Worm (Caenorhabditis elegans) whole organism, late embryonic: ENCODE measurements around the gene C29F3.3.

ENCODE experiments used
- F13H6.1 ChIP-seq: sonication (generic microtip); optimal IDR thresholded peaks from 2 replicates; lab custom pipeline; 2016; ENCODE audit warnings: missing genetic modification characterization, missing compliant biosample characterization
- K09A11.1 ChIP-seq: sonication (generic microtip); optimal IDR thresholded peaks from 2 replicates; lab custom pipeline; 2017; ENCODE audit warnings: antibody characterized with exemption, mild to moderate bottlenecking, missing genetic modification characterization, missing compliant biosample characterization; ENCODE audit not compliant: insufficient read depth
- T23F11.4 ChIP-seq: fragments of 200-800 bp; sonication (Bioruptor generic); optimal IDR thresholded peaks from 2 replicates; lab custom pipeline; 2018; ENCODE audit warnings: mild to moderate bottlenecking, missing genetic modification characterization, missing compliant biosample characterization
- Y22D7AL.16 ChIP-seq: sonication (generic microtip); optimal IDR thresholded peaks from 2 replicates; lab custom pipeline; 2016; ENCODE audit warnings: missing genetic modification characterization, missing compliant biosample characterization
- ama-1 ChIP-seq: fragments of 150-350 bp; optimal IDR thresholded peaks from 2 replicates; lab custom pipeline; 2014
- ceh-18 ChIP-seq: sonication (generic microtip); optimal IDR thresholded peaks from 2 replicates; lab custom pipeline; 2016; ENCODE audit warnings: missing genetic modification characterization, missing compliant biosample characterization
- ceh-22 ChIP-seq: sonication (generic microtip); optimal IDR thresholded peaks from 2 replicates; lab custom pipeline; 2017; ENCODE audit warnings: missing biosample characterization, missing genetic modification characterization
- ceh-30 ChIP-seq: fragments of 150-350 bp; optimal IDR thresholded peaks from 2 replicates; lab custom pipeline; 2014; ENCODE audit warnings: missing biosample characterization, missing genetic modification characterization
- ceh-45 ChIP-seq: fragments of 200-800 bp; sonication (Bioruptor generic); IDR thresholded peaks from 2 replicates; pipeline ENCODE4 v1.3.6; 2022; ENCODE audit warnings: missing genetic modification reagents, missing genetic modification characterization, missing compliant biosample characterization
- ceh-48 ChIP-seq: sonication (generic microtip); optimal IDR thresholded peaks from 2 replicates; lab custom pipeline; 2016; ENCODE audit warnings: missing genetic modification characterization, inconsistent platforms, missing compliant biosample characterization
- ceh-6 ChIP-seq: fragments of 200-800 bp; sonication (Bioruptor generic); optimal IDR thresholded peaks from 2 replicates; lab custom pipeline; 2018; ENCODE audit warnings: mild to moderate bottlenecking, missing genetic modification characterization, missing compliant biosample characterization
- che-1 ChIP-seq: sonication (generic microtip); optimal IDR thresholded peaks from 2 replicates; lab custom pipeline; 2016; ENCODE audit warnings: mild to moderate bottlenecking, missing genetic modification characterization, missing compliant biosample characterization
- elt-2 ChIP-seq: sonication (generic microtip); optimal IDR thresholded peaks from 2 replicates; lab custom pipeline; 2016; ENCODE audit warnings: missing genetic modification reagents, missing genetic modification characterization, missing compliant biosample characterization
- eyg-1 ChIP-seq: sonication (generic microtip); optimal IDR thresholded peaks from 2 replicates; lab custom pipeline; 2016; ENCODE audit warnings: missing genotype, missing genetic modification characterization, missing compliant biosample characterization
- fkh-6 ChIP-seq: sonication (generic microtip); optimal IDR thresholded peaks from 2 replicates; lab custom pipeline; 2016; ENCODE audit warnings: missing genetic modification characterization, missing compliant biosample characterization
- gmeb-2 ChIP-seq: sonication (generic microtip); optimal IDR thresholded peaks from 2 replicates; lab custom pipeline; 2016; ENCODE audit warnings: missing genetic modification characterization, inconsistent platforms, missing compliant biosample characterization
- hlh-13 ChIP-seq: fragments of 200-800 bp; sonication (Bioruptor generic); optimal IDR thresholded peaks from 2 replicates; lab custom pipeline; 2018; ENCODE audit warnings: mild to moderate bottlenecking, missing genetic modification characterization, missing compliant biosample characterization
- lin-11 ChIP-seq: fragments of 200-800 bp; sonication (Bioruptor generic); optimal IDR thresholded peaks from 2 replicates; lab custom pipeline; 2018; ENCODE audit warnings: mild to moderate bottlenecking, missing genetic modification characterization, missing compliant biosample characterization
- mec-3 ChIP-seq: sonication (generic microtip); optimal IDR thresholded peaks from 2 replicates; lab custom pipeline; 2016; ENCODE audit warnings: borderline replicate concordance, missing genetic modification characterization, missing compliant biosample characterization
- nfya-1 ChIP-seq: sonication (generic microtip); optimal IDR thresholded peaks from 2 replicates; lab custom pipeline; 2017; ENCODE audit warnings: missing genetic modification characterization, mild to moderate bottlenecking, missing compliant biosample characterization, antibody characterized with exemption, moderate library complexity
- nhr-11 ChIP-seq: fragments of 150-350 bp; optimal IDR thresholded peaks from 2 replicates; lab custom pipeline; 2014; ENCODE audit warnings: missing biosample characterization, missing genetic modification characterization
- pax-1 ChIP-seq: fragments of 150-350 bp; optimal IDR thresholded peaks from 2 replicates; lab custom pipeline; 2014; ENCODE audit warnings: missing biosample characterization, missing genetic modification characterization
- pha-4 ChIP-seq: fragments of 150-350 bp; optimal IDR thresholded peaks from 2 replicates; lab custom pipeline; 2018; ENCODE audit warnings: missing biosample characterization, missing genetic modification reagents, missing genetic modification characterization
- pros-1 ChIP-seq: fragments of 150-350 bp; optimal IDR thresholded peaks from 2 replicates; lab custom pipeline; 2014; ENCODE audit warnings: missing biosample characterization, missing genetic modification reagents, missing genetic modification characterization
- sdc-2 ChIP-seq: sonication (generic microtip); optimal IDR thresholded peaks from 2 replicates; lab custom pipeline; 2016; ENCODE audit warnings: missing genotype, missing genetic modification characterization, missing compliant biosample characterization
- sox-4 ChIP-seq: sonication (generic microtip); optimal IDR thresholded peaks from 2 replicates; lab custom pipeline; 2017; ENCODE audit warnings: mild to moderate bottlenecking, missing genetic modification characterization, inconsistent platforms, missing compliant biosample characterization
- syd-9 ChIP-seq: sonication (generic microtip); optimal IDR thresholded peaks from 2 replicates; lab custom pipeline; 2016; ENCODE audit warnings: mild to moderate bottlenecking, missing genetic modification characterization, moderate library complexity, missing compliant biosample characterization
- tbx-2 ChIP-seq: sonication (generic microtip); optimal IDR thresholded peaks from 2 replicates; lab custom pipeline; 2016; ENCODE audit warnings: missing genetic modification characterization, missing compliant biosample characterization
- tbx-7 ChIP-seq: sonication (generic microtip); optimal IDR thresholded peaks from 2 replicates; lab custom pipeline; 2016; ENCODE audit warnings: missing genotype, missing genetic modification characterization, missing compliant biosample characterization
- ttx-3 ChIP-seq: sonication (generic microtip); optimal IDR thresholded peaks from 2 replicates; lab custom pipeline; 2016; ENCODE audit warnings: missing genetic modification reagents, missing genetic modification characterization, missing compliant biosample characterization
- unc-42 ChIP-seq: sonication (generic microtip); optimal IDR thresholded peaks from 2 replicates; lab custom pipeline; 2016; ENCODE audit warnings: missing genotype, missing genetic modification characterization, missing compliant biosample characterization
- unc-55 ChIP-seq: sonication (generic microtip); optimal IDR thresholded peaks from 2 replicates; lab custom pipeline; 2017; ENCODE audit warnings: missing biosample characterization, missing genetic modification reagents, missing genetic modification characterization
- ztf-16 ChIP-seq: sonication (generic microtip); optimal IDR thresholded peaks from 2 replicates; lab custom pipeline; 2017; ENCODE audit warnings: missing genetic modification characterization, missing compliant biosample characterization

C29F3.3 gene

DNA sequence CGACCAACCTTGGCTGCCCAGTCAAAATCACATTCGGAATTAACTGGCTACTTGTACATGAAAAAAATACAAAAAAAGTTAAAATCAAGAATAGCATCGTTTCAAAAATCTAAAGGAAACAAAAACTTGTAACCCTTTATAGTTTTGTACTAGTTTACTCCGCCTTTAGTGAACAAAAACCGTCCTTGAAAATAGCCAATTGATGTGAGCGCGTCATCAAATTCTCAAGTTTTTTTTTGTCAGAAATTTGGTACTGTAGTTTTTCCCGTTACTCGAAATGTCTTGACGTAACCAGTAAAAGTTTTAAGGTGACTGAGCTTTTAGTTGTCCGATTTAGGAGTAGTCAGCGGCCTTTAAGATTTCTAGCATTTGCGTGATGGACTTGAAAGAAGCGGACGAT lies at the start of gene C29F3.3:
TSS of gene C29F3.3 (minus strand) at position 101 of the 400 bp plus-strand sequence.
- TF ChIP-seq ceh-48 (tag; lab: Kevin White, UChicago) (no peak), mec-3 (tag; lab: Kevin White, UChicago) (no peak), ttx-3 (no peak), Y22D7AL.16 (tag; lab: Kevin White, UChicago) (no peak), sox-4 (tag; lab: Kevin White, UChicago) (no peak), ceh-30 (tag; lab: Kevin White, UChicago) (no peak), ceh-18 (no peak), unc-55 (GFP tag; lab: Kevin White, UChicago) (no peak), sdc-2 (tag; lab: Kevin White, UChicago) (no peak), tbx-2 (no peak)

DNA sequence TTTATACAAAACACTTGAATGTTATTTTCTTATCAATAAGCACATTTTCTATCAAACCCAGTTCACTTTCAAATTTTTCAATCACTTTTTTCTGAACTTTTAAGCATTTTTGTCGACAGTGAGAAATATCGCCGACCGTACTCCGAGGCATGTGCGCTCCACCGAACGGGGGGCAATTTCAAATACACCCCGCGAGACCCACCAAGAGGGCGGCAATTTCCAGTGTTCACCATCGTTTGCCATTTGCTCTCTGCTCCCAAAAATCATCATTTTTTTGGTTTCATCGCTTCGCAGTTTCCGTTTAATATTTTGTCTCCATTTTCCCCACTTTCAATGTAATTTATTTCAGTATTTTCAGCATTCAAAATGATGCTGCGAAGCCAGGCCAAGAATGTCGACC lies 48.2 kb upstream of the C29F3.3 start, which contains the start of gene cyb-3:
TSS of gene cyb-3 (plus strand) at position 350 of the 400 bp plus-strand sequence.
- no peak for TF ChIP-seq tbx-2
- no peak for TF ChIP-seq nhr-11 (tag; lab: Kevin White, UChicago)
- no peak for TF ChIP-seq pax-1 (tag; lab: Kevin White, UChicago)
- no peak for TF ChIP-seq ceh-6 (GFP tag; lab: Kevin White, UChicago)
- no peak for TF ChIP-seq che-1 (tag; lab: Kevin White, UChicago)
- no peak for TF ChIP-seq ceh-45 (GFP tag; lab: Robert Waterston, UW)
- no peak for TF ChIP-seq ceh-22

DNA sequence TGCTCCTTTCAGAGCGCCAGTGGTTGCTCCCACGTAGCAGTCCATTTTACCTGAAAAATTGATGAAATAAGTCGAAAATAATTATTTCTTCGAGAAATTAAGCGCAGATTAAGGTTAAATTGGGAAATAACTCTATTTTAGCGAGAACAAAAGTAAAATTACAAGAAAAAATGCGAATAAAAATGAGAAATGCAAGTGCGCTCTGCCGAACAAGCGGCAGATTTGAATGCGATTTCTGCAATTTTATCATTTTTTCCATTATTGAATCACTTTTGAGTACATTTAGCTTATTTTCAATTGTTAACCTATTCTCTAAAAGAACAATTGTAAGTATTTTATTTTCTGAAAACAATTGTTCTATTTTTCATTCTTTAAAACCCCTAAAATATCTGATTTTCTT lies 47.7 kb upstream of the C29F3.3 start, which contains the start of gene T06E6.1:
TSS of gene T06E6.1 (minus strand) at position 56 of the 400 bp plus-strand sequence.
- TF ChIP-seq ceh-48 (tag; lab: Kevin White, UChicago) (no peak), nfya-1 (tag; lab: Kevin White, UChicago) (no peak), pha-4 (tag; lab: Kevin White, UChicago) (no peak), syd-9 (no peak), unc-42 (tag; lab: Kevin White, UChicago) (no peak), tbx-7 (tag; lab: Kevin White, UChicago) (no peak), F13H6.1 (tag; lab: Kevin White, UChicago) (no peak), eyg-1 (no peak), ttx-3 (no peak), pros-1 (tag; lab: Kevin White, UChicago) (no peak), ceh-45 (GFP tag; lab: Robert Waterston, UW) (no peak), fkh-6 (tag; lab: Kevin White, UChicago) (no peak), pax-1 (tag; lab: Kevin White, UChicago) (no peak), lin-11 (tag; lab: Kevin White, UChicago) (no peak), ama-1 (no peak)
- TF ChIP-seq, all 69 proteins: peak for 0

DNA sequence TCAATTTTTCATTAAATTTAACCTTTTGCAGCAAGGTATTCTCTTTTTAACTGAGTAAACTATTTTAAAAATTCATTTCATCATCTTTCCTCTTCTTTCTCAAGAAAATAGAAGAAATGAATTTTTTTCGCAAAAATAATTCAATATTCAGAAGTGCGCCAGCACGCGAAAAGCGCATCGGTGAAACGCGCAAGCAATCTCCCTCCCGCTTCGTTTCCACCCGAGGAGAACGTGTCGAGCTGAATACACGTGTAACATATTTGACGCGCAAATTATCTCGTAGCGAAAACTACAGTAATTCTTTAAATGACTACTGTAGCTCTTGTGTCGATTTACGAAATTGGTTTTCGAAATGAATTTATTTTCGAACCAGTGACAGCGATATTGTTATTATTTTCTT lies 44.9 kb upstream of the C29F3.3 start:
- TF ChIP-seq unc-42 (tag; lab: Kevin White, UChicago) (peak; percentile 17), K09A11.1 (no peak)

DNA sequence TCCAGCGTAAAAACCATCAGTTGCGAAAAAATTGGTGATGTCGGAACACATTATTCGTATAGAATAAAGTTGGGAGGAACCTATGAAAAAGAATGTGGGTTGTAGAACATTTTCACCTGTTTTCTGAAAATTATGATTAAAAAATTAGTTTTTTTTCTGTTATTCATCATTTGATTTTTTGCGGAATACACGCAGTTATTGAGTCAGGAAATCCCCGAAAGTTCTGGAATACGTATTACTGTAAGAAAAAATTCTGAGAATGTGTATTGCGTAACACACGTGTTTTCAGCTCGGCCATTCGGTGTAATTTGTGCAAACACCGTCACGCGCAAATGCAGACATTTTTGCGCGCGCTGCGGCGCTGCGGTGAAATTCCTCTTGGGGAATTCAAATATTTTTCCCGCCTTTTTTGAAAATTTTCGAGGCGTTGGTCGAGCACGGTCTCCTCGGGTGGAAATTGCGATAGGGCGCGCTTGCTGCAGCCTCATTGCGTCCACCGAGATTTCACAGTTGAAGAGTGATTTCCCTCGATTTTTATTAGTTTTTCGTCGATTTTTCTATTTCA lies 41.7 kb upstream of the C29F3.3 start, which contains the start of gene srh-170:
TSS of gene srh-170 (minus strand) at position 51 of the 565 bp plus-strand sequence.
- TF ChIP-seq elt-2 (tag; lab: Kevin White, UChicago) (peak; percentile 7), nfya-1 (tag; lab: Kevin White, UChicago) (no peak)

DNA sequence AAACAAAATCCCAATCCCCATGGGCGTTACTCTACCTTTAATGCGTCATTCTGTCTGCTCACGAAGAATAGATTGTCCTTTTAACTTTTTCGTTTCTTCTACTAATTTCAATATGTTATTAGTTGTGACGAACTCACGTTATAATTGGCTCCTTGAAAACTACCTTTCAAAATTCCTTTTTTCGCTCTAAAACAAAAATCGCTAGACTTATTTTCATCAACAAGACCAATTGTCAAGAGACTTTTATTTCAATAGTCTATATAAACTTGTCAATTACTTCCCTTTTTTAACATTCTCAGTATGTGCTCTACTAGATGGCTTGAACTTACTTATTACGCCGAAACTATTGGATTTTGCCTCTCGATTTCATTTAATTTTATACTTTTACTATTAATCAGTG lies 37.5 kb upstream of the C29F3.3 start, which contains the start of gene str-102:
TSS of gene str-102 (plus strand) at position 301 of the 400 bp plus-strand sequence.
- TF ChIP-seq elt-2 (tag; lab: Kevin White, UChicago) (no peak), T23F11.4 (no peak), tbx-2 (no peak), gmeb-2 (tag; lab: Kevin White, UChicago) (no peak), ttx-3 (no peak), sdc-2 (tag; lab: Kevin White, UChicago) (no peak), nhr-11 (tag; lab: Kevin White, UChicago) (no peak), sox-4 (tag; lab: Kevin White, UChicago) (no peak), hlh-13 (GFP tag; lab: Kevin White, UChicago) (no peak), ceh-18 (no peak), ztf-16 (tag; lab: Kevin White, UChicago) (no peak)
- TF ChIP-seq, all 69 proteins: peak for 0
